Worm (Caenorhabditis elegans) whole organism, L3 larva: ENCODE measurements around the gene srbc-8.

Experiments
- ZK546.5 ChIP-seq: sonication (generic microtip); optimal IDR thresholded peaks from 2 replicates; lab custom pipeline; 2017; ENCODE audit warnings: missing biosample characterization, missing genetic modification characterization
- egl-27 ChIP-seq: sonication (generic microtip); optimal IDR thresholded peaks from 4 replicates; lab custom pipeline; 2017; ENCODE audit warnings: missing biosample characterization, missing genetic modification reagents, missing genetic modification characterization
- elt-2 ChIP-seq: sonication (generic microtip); optimal IDR thresholded peaks from 2 replicates; lab custom pipeline; 2016; ENCODE audit warnings: missing genetic modification reagents, mild to moderate bottlenecking, missing genetic modification characterization, missing compliant biosample characterization
- elt-3 ChIP-seq, 3 experiments: fragments of 150-350 bp in 1 of 3; sonication (generic microtip) in 2 of 3; optimal IDR thresholded peaks; 2 replicates in 2 of 3; 4 replicates in 1 of 3; lab custom pipeline; 2014 to 2017; ENCODE audit warnings: missing biosample characterization in 3 of 3, missing genetic modification characterization in 3 of 3
- fos-1 ChIP-seq: fragments of 150-350 bp; optimal IDR thresholded peaks from 2 replicates; lab custom pipeline; 2014; ENCODE audit warnings: missing biosample characterization, missing genetic modification characterization
- mdl-1 ChIP-seq: fragments of 150-350 bp; optimal IDR thresholded peaks from 2 replicates; lab custom pipeline; 2014; ENCODE audit warnings: missing biosample characterization, missing genetic modification characterization
- nhr-237 ChIP-seq: fragments of 150-350 bp; optimal IDR thresholded peaks from 2 replicates; lab custom pipeline; 2014; ENCODE audit warnings: missing biosample characterization, missing genetic modification characterization
- nhr-76 ChIP-seq: fragments of 150-350 bp; sonication (generic microtip); optimal IDR thresholded peaks from 5 replicates; lab custom pipeline; 2014; ENCODE audit warnings: missing biosample characterization, missing genetic modification characterization
- ztf-11 ChIP-seq: fragments of 150-350 bp; optimal IDR thresholded peaks from 2 replicates; lab custom pipeline; 2014; ENCODE audit warnings: missing biosample characterization, missing genetic modification characterization

DNA sequence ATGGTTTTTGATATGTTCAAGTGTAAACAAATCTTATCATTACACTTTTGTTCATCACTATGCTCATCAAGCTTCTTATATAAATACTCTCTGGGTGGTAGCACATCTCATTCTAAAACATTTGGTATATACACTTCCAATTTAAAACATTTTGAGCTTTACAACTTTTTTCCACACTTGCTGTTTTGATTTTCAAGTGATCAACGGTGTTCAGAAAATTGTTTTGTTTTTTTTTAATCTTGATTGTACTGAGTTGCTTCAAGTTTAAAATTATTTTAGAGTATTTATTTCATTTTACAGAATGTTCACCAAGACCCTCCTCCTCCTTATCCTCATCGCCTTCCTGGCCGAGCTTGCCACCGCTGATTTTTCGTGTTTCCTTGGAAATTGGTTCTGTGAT lies 43.9 kb upstream of the srbc-8 start, which contains the start of gene C54F6.5:
- TF ChIP-seq egl-27 (tag; lab: Kevin White, UChicago) = no peak
- TF ChIP-seq fos-1 (tag; lab: Kevin White, UChicago) = no peak
- TF ChIP-seq nhr-237 (tag; lab: Kevin White, UChicago) = no peak
- TF ChIP-seq elt-2 (tag; lab: Kevin White, UChicago) = no peak
- TF ChIP-seq ztf-11 (tag; lab: Kevin White, UChicago) = no peak
- TF ChIP-seq nhr-76 = no peak
- TF ChIP-seq mdl-1 (tag; lab: Kevin White, UChicago) = no peak
- no peak for TF ChIP-seq elt-3 (tag; optimal IDR thresholded peaks at IDR 0.05; lab: Kevin White, UChicago)
- no peak for TF ChIP-seq ZK546.5 (tag; lab: Kevin White, UChicago)
